Fruit fly (Drosophila melanogaster) whole organism, embryonic: Measurements from ENCODE around the gene Epp.

ENCODE experiments used
- CG10462 ChIP-seq: fragments of 200-800 bp; sonication (Bioruptor generic); optimal IDR thresholded peaks from 2 replicates; lab custom pipeline; 2016; ENCODE audit warnings: missing biosample characterization, missing genetic modification characterization
- CG14050 ChIP-seq: fragments of 200-800 bp; sonication (Bioruptor generic); IDR thresholded peaks from 3 replicates; pipeline ENCODE4 v1.3.6; 2022; ENCODE audit warnings: missing biosample characterization, missing genetic modification characterization
- CG8388 ChIP-seq: fragments of 200-800 bp; sonication (Bioruptor generic); optimal IDR thresholded peaks from 2 replicates; lab custom pipeline; 2019; ENCODE audit warnings: missing biosample characterization, mild to moderate bottlenecking, missing genetic modification characterization, moderate library complexity
- bsh ChIP-seq, 2 experiments: fragments of 200-800 bp; sonication (Bioruptor generic); optimal IDR thresholded peaks; 2 replicates each; lab custom pipeline; 2017 to 2018; ENCODE audit warnings: mild to moderate bottlenecking in 2 of 2, missing biosample characterization in 2 of 2, missing genetic modification characterization in 2 of 2, moderate library complexity in 1 of 2
- lola ChIP-seq, 3 experiments: fragments of >200 bp in 2 of 3; fragments of 200-800 bp in 1 of 3; sonication (Bioruptor generic) in 1 of 3; optimal IDR thresholded peaks; 2 replicates each; lab custom pipeline; 2017 to 2019; ENCODE audit warnings: missing biosample characterization in 3 of 3, missing genetic modification characterization in 3 of 3, mild to moderate bottlenecking in 1 of 3, moderate library complexity in 1 of 3
- twi ChIP-seq: fragments of 200-800 bp; optimal IDR thresholded peaks from 2 replicates; lab custom pipeline; 2019; ENCODE audit warnings: missing biosample characterization, mild to moderate bottlenecking, missing genetic modification characterization, moderate library complexity

DNA sequence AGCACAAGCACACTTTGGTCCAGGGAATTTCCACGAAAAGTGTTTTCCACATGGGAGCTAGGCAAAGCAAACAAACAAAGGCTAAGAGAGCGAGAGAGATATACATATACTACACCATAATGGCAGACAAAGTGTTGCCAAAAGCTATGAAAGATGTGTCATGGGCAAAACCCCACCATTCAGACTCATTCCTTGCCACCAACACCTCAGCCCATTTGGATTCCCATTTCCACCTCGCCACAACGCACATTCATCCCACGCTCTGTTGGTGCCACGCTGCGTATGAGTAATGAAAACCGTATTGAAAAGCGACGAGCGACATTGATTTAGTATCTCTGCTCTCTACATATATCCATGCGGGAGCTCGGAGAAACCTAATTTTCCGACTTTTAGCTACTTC lies 16.2 kb upstream of the Epp start:
- TF ChIP-seq CG14050 (GFP tag; lab: Robert Waterston, UW), result no peak
- TF ChIP-seq CG8388 (GFP tag; lab: Kevin White, UChicago), result no peak
- no peak for TF ChIP-seq twi (tag; lab: Kevin White, UChicago)
- no peak for TF ChIP-seq lola (GFP tag; optimal IDR thresholded peaks at IDR 0.05; lab: Kevin White, UChicago)
- TF ChIP-seq bsh (GFP tag; optimal IDR thresholded peaks at IDR 0.05; lab: Kevin White, UChicago), result no peak
- no peak for TF ChIP-seq CG10462 (GFP tag; lab: Kevin White, UChicago)
